Worm (Caenorhabditis elegans) whole organism, L2 larva: ENCODE measurements around the gene unc-26.
A peak's percentile ranks its signal among the peaks of the same experiment; 100 is the strongest.

Source experiments
- C34F6.9 ChIP-seq: fragments of 150-350 bp; optimal IDR thresholded peaks from 2 replicates; lab custom pipeline; 2014; ENCODE audit warnings: missing biosample characterization, missing genetic modification characterization
- F13H6.1 ChIP-seq: sonication (generic microtip); optimal IDR thresholded peaks from 2 replicates; lab custom pipeline; 2016; ENCODE audit warnings: missing genetic modification characterization, missing compliant biosample characterization
- R02D3.7 ChIP-seq: fragments of 150-350 bp; optimal IDR thresholded peaks from 2 replicates; lab custom pipeline; 2014; ENCODE audit warnings: missing biosample characterization, missing genetic modification characterization
- Y55F3AM.14 ChIP-seq: fragments of 200-800 bp; sonication (Bioruptor generic); optimal IDR thresholded peaks from 2 replicates; lab custom pipeline; 2018; ENCODE audit warnings: mild to moderate bottlenecking, missing genetic modification characterization, missing compliant biosample characterization
- ZK546.5 ChIP-seq: sonication (generic microtip); optimal IDR thresholded peaks from 2 replicates; lab custom pipeline; 2017; ENCODE audit warnings: missing biosample characterization, missing genetic modification characterization
- alr-1 ChIP-seq: fragments of 150-350 bp; optimal IDR thresholded peaks from 2 replicates; lab custom pipeline; 2014; ENCODE audit warnings: missing biosample characterization, missing genetic modification characterization
- aly-2 ChIP-seq: fragments of 150-350 bp; optimal IDR thresholded peaks from 2 replicates; lab custom pipeline; 2014; ENCODE audit warnings: missing biosample characterization, missing genetic modification characterization
- blmp-1 ChIP-seq: sonication (generic microtip); optimal IDR thresholded peaks from 2 replicates; lab custom pipeline; 2017; ENCODE audit warnings: missing genetic modification characterization, mild to moderate bottlenecking, missing compliant biosample characterization, antibody characterized with exemption, moderate library complexity; ENCODE audit not compliant: insufficient read depth
- ceh-16 ChIP-seq: fragments of 150-350 bp; optimal IDR thresholded peaks from 2 replicates; lab custom pipeline; 2014; ENCODE audit warnings: missing biosample characterization, missing genetic modification characterization
- ceh-82 ChIP-seq: fragments of 150-350 bp; optimal IDR thresholded peaks from 2 replicates; lab custom pipeline; 2014; ENCODE audit warnings: missing biosample characterization, missing genetic modification characterization
- crh-2 ChIP-seq: sonication (generic microtip); optimal IDR thresholded peaks from 2 replicates; lab custom pipeline; 2017; ENCODE audit warnings: missing biosample characterization, missing genetic modification characterization
- dmd-4 ChIP-seq: sonication (generic microtip); optimal IDR thresholded peaks from 2 replicates; lab custom pipeline; 2017; ENCODE audit warnings: missing biosample characterization, missing genetic modification characterization
- egl-27 ChIP-seq: sonication (generic microtip); optimal IDR thresholded peaks from 3 replicates; lab custom pipeline; 2017; ENCODE audit warnings: missing biosample characterization, missing genetic modification reagents, missing genetic modification characterization
- elt-3 ChIP-seq: sonication (generic microtip); optimal IDR thresholded peaks from 2 replicates; lab custom pipeline; 2017; ENCODE audit warnings: missing biosample characterization, missing genetic modification characterization
- fos-1 ChIP-seq: fragments of 150-350 bp; optimal IDR thresholded peaks from 2 replicates; lab custom pipeline; 2014; ENCODE audit warnings: missing biosample characterization, missing genetic modification characterization
- gmeb-1 ChIP-seq: fragments of 150-350 bp; optimal IDR thresholded peaks from 2 replicates; lab custom pipeline; 2014; ENCODE audit warnings: missing biosample characterization, missing genetic modification characterization
- lin-11 ChIP-seq: fragments of 150-350 bp; sonication (generic microtip); optimal IDR thresholded peaks from 2 replicates; lab custom pipeline; 2014; ENCODE audit warnings: missing biosample characterization, missing genetic modification characterization, inconsistent platforms, mixed read lengths
- lin-39 ChIP-seq: fragments of 150-350 bp; optimal IDR thresholded peaks from 2 replicates; lab custom pipeline; 2014; ENCODE audit warnings: missing biosample characterization, missing genetic modification reagents, missing genetic modification characterization
- lsy-2 ChIP-seq, 2 experiments: fragments of 150-350 bp in 1 of 2; sonication (generic microtip) in 1 of 2; optimal IDR thresholded peaks; 2 replicates each; lab custom pipeline; 2014 to 2017; ENCODE audit warnings: missing biosample characterization in 2 of 2, missing genetic modification characterization in 2 of 2
- mab-5 ChIP-seq: fragments of 150-350 bp; optimal IDR thresholded peaks from 2 replicates; lab custom pipeline; 2014; ENCODE audit warnings: missing biosample characterization, missing genetic modification characterization
- mbf-1 ChIP-seq: sonication (generic microtip); optimal IDR thresholded peaks from 2 replicates; lab custom pipeline; 2017; ENCODE audit warnings: missing biosample characterization, missing genetic modification characterization
- nhr-11 ChIP-seq: fragments of 150-350 bp; optimal IDR thresholded peaks from 2 replicates; lab custom pipeline; 2014; ENCODE audit warnings: missing biosample characterization, missing genetic modification characterization
- nhr-12 ChIP-seq: fragments of 150-350 bp; optimal IDR thresholded peaks from 2 replicates; lab custom pipeline; 2014; ENCODE audit warnings: missing biosample characterization, missing genetic modification characterization
- nhr-129 ChIP-seq: fragments of 150-350 bp; optimal IDR thresholded peaks from 2 replicates; lab custom pipeline; 2014; ENCODE audit warnings: missing biosample characterization, missing genetic modification characterization
- nhr-21 ChIP-seq: fragments of 150-350 bp; optimal IDR thresholded peaks from 2 replicates; lab custom pipeline; 2014; ENCODE audit warnings: missing biosample characterization, missing genetic modification characterization
- nhr-23 ChIP-seq: fragments of 150-350 bp; optimal IDR thresholded peaks from 2 replicates; lab custom pipeline; 2014; ENCODE audit warnings: missing biosample characterization, missing genetic modification reagents, missing genetic modification characterization
- nhr-237 ChIP-seq: fragments of 150-350 bp; optimal IDR thresholded peaks from 2 replicates; lab custom pipeline; 2014; ENCODE audit warnings: missing biosample characterization, missing genetic modification characterization
- nhr-6 ChIP-seq: fragments of 150-350 bp; optimal IDR thresholded peaks from 2 replicates; lab custom pipeline; 2014; ENCODE audit warnings: missing biosample characterization, missing genetic modification characterization
- nhr-77 ChIP-seq: fragments of 150-350 bp; optimal IDR thresholded peaks from 2 replicates; lab custom pipeline; 2014; ENCODE audit warnings: missing biosample characterization, missing genetic modification characterization
- sem-4 ChIP-seq: fragments of 150-350 bp; optimal IDR thresholded peaks from 2 replicates; lab custom pipeline; 2014; ENCODE audit warnings: missing biosample characterization, missing genetic modification reagents, missing genetic modification characterization
- sma-3 ChIP-seq: sonication (generic microtip); optimal IDR thresholded peaks from 2 replicates; lab custom pipeline; 2016; ENCODE audit warnings: missing genetic modification reagents, missing genetic modification characterization, missing compliant biosample characterization
- sma-9 ChIP-seq, 2 experiments: fragments of 150-350 bp in 1 of 2; sonication (generic microtip) in 1 of 2; optimal IDR thresholded peaks; 2 replicates each; lab custom pipeline; 2014 to 2016; ENCODE audit warnings: missing genetic modification characterization in 2 of 2, mild to moderate bottlenecking in 1 of 2, missing biosample characterization in 1 of 2, missing compliant biosample characterization in 1 of 2, missing genetic modification reagents in 1 of 2, moderate library complexity in 1 of 2
- unc-39 ChIP-seq: fragments of 150-350 bp; optimal IDR thresholded peaks from 2 replicates; lab custom pipeline; 2014; ENCODE audit warnings: missing biosample characterization, missing genetic modification characterization
- unc-55 ChIP-seq: fragments of 150-350 bp; sonication (generic microtip); optimal IDR thresholded peaks from 3 replicates; lab custom pipeline; 2014; ENCODE audit warnings: missing biosample characterization, missing genetic modification reagents, missing genetic modification characterization
- ztf-1 ChIP-seq: fragments of 200-800 bp; sonication (Bioruptor generic); conservative IDR thresholded peaks from 2 replicates; pipeline ENCODE4 v1.3.6; 2022; ENCODE audit warnings: missing genetic modification characterization, missing compliant biosample characterization
- ztf-4 ChIP-seq: fragments of 150-350 bp; optimal IDR thresholded peaks from 2 replicates; lab custom pipeline; 2014; ENCODE audit warnings: missing biosample characterization, missing genetic modification characterization

unc-26 gene

DNA sequence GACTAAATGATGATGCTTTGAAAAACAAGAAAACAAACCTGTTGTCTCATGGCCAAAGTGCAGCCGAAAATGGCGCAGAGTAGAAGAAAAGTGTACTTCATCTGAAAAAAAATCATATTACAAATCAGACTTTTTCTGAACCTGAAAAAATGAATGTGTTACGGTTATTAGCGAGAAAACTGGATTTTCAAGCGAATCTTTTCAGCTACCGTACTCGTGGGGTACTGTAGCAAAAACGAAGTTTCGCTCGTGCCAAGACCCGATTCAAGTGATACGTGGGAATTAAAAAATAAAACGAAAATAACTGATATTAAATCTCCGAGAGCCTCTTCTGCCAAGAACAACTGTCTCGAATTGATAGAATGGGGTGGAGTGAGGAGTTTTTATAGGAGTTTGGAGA is 20.1 kb downstream of the unc-26 start, which contains the start of gene ttr-51:
Gene ttr-51, minus strand, starts transcription at position 101 of the 400 bp plus-strand sequence.
- TF ChIP-seq nhr-77 (tag; lab: Kevin White, UChicago) (no peak), nhr-129 (tag; lab: Kevin White, UChicago) (peak; percentile 17), lsy-2 (tag; optimal IDR thresholded peaks at IDR 0.05; lab: Kevin White, UChicago) (peak in 1 of 2 experiments; percentile 1), dmd-4 (tag; lab: Kevin White, UChicago) (no peak), blmp-1 (tag; lab: Kevin White, UChicago) (no peak), Y55F3AM.14 (GFP tag; lab: Kevin White, UChicago) (no peak)

- TF ChIP-seq aly-2 (tag; lab: Kevin White, UChicago) (no peak), dmd-4 (tag; lab: Kevin White, UChicago) (no peak), unc-55 (GFP tag; lab: Kevin White, UChicago) (no peak), lin-39 (tag; lab: Kevin White, UChicago) (no peak), alr-1 (no peak), fos-1 (no peak), sem-4 (tag; lab: Kevin White, UChicago) (no peak), blmp-1 (tag; lab: Kevin White, UChicago) (no peak), ceh-82 (tag; lab: Kevin White, UChicago) (no peak), gmeb-1 (no peak), lsy-2 (tag; optimal IDR thresholded peaks at IDR 0.05; lab: Kevin White, UChicago) (no peak), mbf-1 (tag; lab: Kevin White, UChicago) (no peak), sma-9 (GFP tag; optimal IDR thresholded peaks at IDR 0.05; lab: Kevin White, UChicago) (no peak), sma-9 (tag; optimal IDR thresholded peaks at IDR 0.05; lab: Kevin White, UChicago) (no peak), nhr-11 (no peak), elt-3 (tag; lab: Kevin White, UChicago) (no peak), R02D3.7 (tag; lab: Kevin White, UChicago) (no peak), F13H6.1 (tag; lab: Kevin White, UChicago) (no peak), ZK546.5 (tag; lab: Kevin White, UChicago) (no peak)
Measured at ce11 chrIV:13250243-13250642, 22.1 kb downstream of the unc-26 start.

ce11 chrIV:13247780-13248179 is 24.5 kb downstream of the unc-26 start:
- TF ChIP-seq nhr-12 (tag; lab: Kevin White, UChicago): no peak
- no peak for TF ChIP-seq unc-39 (tag; lab: Kevin White, UChicago)
- TF ChIP-seq ztf-4 (tag; lab: Kevin White, UChicago): no peak
- no peak for TF ChIP-seq nhr-129 (tag; lab: Kevin White, UChicago)
- no peak for TF ChIP-seq egl-27 (tag; lab: Kevin White, UChicago)
- TF ChIP-seq nhr-6 (tag; lab: Kevin White, UChicago): no peak
- TF ChIP-seq sma-3 (GFP tag; lab: Kevin White, UChicago): no peak
- TF ChIP-seq unc-55 (GFP tag; lab: Kevin White, UChicago): no peak
- no peak for TF ChIP-seq fos-1
- no peak for TF ChIP-seq nhr-23 (tag; lab: Kevin White, UChicago)
- TF ChIP-seq nhr-21 (tag; lab: Kevin White, UChicago): no peak

ce11 chrIV:13246961-13247360 is 25.4 kb downstream of the unc-26 start, which contains the start of gene JC8.7:
Gene JC8.7, plus strand, starts transcription at chrIV:13247261.
- no peak for TF ChIP-seq fos-1
- no peak for TF ChIP-seq sma-3 (GFP tag; lab: Kevin White, UChicago)
- TF ChIP-seq ztf-1 (GFP tag; lab: Robert Waterston, UW): no peak
- no peak for TF ChIP-seq crh-2
- no peak for TF ChIP-seq nhr-237 (tag; lab: Kevin White, UChicago)
- TF ChIP-seq unc-39 (tag; lab: Kevin White, UChicago): no peak
- no peak for TF ChIP-seq mab-5 (tag; lab: Kevin White, UChicago)
- no peak for TF ChIP-seq C34F6.9 (tag; lab: Kevin White, UChicago)
- TF ChIP-seq ztf-4 (tag; lab: Kevin White, UChicago): no peak
- no peak for TF ChIP-seq lin-11
- no peak for TF ChIP-seq nhr-6 (tag; lab: Kevin White, UChicago)
- TF ChIP-seq nhr-12 (tag; lab: Kevin White, UChicago): no peak
- no peak for TF ChIP-seq ceh-16
- TF ChIP-seq nhr-21 (tag; lab: Kevin White, UChicago): no peak
- TF ChIP-seq mbf-1 (tag; lab: Kevin White, UChicago): no peak
- TF ChIP-seq nhr-77 (tag; lab: Kevin White, UChicago): no peak
- TF ChIP-seq lin-39 (tag; lab: Kevin White, UChicago): no peak
- TF ChIP-seq, all 48 proteins: peak for 0
